Fruit fly (Drosophila melanogaster): ENCODE results near the gene CG11327.
A peak's percentile ranks its signal among the peaks of the same experiment; 100 is the strongest.

CG11327 gene

DNA sequence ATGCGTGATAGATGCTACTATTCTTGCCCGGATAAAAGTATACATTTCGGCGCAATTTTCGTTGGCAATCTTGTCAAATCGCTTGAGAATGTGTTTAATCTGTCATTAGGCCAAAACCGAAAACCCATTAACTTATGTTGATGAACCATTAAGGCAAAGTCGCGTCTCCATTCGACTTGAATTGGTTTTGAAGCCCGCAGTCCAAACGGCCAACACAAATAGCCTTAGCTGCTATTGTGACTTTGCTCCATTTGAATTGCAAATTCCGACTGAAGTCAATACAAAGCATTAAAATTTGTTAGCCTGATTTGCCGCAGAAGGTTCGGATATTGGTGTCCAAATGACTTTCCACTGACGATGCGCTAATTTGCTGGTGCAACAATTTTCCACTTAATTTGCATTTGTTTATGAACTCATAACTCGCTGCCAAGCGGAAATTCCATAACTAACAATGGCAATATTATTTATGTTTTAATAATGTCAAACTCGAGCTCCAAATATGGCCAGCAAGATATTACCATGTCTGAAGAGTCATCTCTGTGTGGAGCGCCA is 19.9 kb upstream of the CG11327 start:
- TF ChIP-seq fd85E (GFP tag; optimal IDR thresholded peaks at IDR 0.05) = no peak
- no peak for TF ChIP-seq CG6792 (GFP tag; optimal IDR thresholded peaks at IDR 0.05)
- no peak for TF ChIP-seq topi (GFP tag; optimal IDR thresholded peaks at IDR 0.05)
- TF ChIP-seq CG10631 (GFP tag; optimal IDR thresholded peaks at IDR 0.05) = no peak
- TF ChIP-seq Hr4 (GFP tag; optimal IDR thresholded peaks at IDR 0.05) = no peak
- TF ChIP-seq Sox102F (GFP tag; optimal IDR thresholded peaks at IDR 0.05) = no peak
- TF ChIP-seq CG11294 (GFP tag; IDR thresholded peaks at IDR 0.05) = no peak
- TF ChIP-seq achi (GFP tag; optimal IDR thresholded peaks at IDR 0.05) = no peak
- TF ChIP-seq spab (GFP tag; optimal IDR thresholded peaks at IDR 0.05) = no peak
- TF ChIP-seq Met (GFP tag; optimal IDR thresholded peaks at IDR 0.05) = no peak
- TF ChIP-seq esn (GFP tag; optimal IDR thresholded peaks at IDR 0.05) = no peak
- TF ChIP-seq salr (GFP tag; optimal IDR thresholded peaks at IDR 0.05) = no peak

DNA sequence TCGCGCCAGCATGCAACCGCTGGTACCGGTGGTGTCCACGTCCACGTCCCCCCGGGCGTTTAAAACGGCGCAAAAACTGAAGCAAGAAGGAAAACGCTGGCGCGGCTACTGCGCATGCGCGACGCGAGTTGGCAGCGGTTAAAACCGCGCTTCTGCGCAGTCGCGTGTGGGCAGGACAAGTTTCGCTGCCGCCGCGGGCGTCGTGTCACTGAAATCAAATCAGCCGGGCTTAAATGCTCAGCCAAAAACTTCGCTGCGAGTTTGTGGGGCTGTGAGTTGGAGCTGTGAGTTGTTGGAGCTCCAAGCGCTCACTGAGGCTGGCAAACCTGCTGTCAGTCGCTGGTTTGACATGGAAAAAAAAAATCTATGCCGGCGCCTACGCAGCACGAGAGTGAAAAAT is 18.6 kb upstream of the CG11327 start:
- TF ChIP-seq OdsH (GFP tag; optimal IDR thresholded peaks at IDR 0.05) (no peak), Sox14 (GFP tag; optimal IDR thresholded peaks at IDR 0.05) (no peak), svp (GFP tag) (no peak), topi (GFP tag; optimal IDR thresholded peaks at IDR 0.05) (no peak), ss (GFP tag; optimal IDR thresholded peaks at IDR 0.05) (no peak), spab (GFP tag; optimal IDR thresholded peaks at IDR 0.05) (no peak), Sox102F (GFP tag; optimal IDR thresholded peaks at IDR 0.05) (no peak), esn (GFP tag; optimal IDR thresholded peaks at IDR 0.05) (no peak), acj6 (GFP tag; optimal IDR thresholded peaks at IDR 0.05) (no peak), CG32006 (GFP tag; optimal IDR thresholded peaks at IDR 0.05) (no peak)

DNA sequence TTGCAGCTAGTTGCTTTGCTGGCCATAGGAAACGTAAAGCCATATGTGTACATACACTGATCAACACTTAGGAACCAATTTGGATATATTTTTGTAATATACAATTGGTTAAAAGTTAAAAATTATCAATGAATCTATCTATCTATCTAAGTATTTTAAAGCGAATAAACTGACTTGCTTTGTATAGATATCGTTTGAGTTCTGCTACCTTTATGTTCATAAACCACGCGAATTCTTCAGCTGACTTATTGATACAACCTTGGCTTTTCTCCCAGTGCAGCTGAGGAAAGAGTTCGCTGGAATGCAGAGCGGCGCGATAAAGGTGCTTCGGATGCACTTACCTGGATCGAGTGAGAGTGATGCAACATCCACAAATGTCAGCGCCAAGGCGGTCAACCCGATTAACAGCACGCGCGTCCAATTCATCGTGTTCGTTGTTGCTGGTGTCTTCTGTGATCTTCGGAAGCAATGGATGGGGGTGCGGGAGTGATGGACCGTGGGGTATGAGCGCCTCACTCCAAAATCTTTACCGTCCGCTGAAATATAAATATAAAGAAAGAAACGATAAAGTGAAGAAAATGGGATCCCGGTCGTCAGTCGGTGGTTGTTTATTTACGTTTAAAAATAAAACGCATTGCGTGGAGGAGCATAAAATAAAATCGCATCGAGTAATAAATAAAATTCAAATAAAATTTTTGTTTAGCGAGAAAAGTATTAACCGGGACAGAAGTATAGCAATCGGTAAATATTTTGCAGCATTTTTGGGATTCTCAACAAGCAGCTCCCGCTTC is 15.1 kb upstream of the CG11327 start:
- no peak for TF ChIP-seq fd85E (GFP tag; optimal IDR thresholded peaks at IDR 0.05)
- peak; percentile 35 for TF ChIP-seq CG6792 (GFP tag; optimal IDR thresholded peaks at IDR 0.05)
- no peak for TF ChIP-seq eg (GFP tag; IDR thresholded peaks at IDR 0.05)
- TF ChIP-seq fkh (GFP tag; optimal IDR thresholded peaks at IDR 0.05) = no peak
- peak; percentile 6 for TF ChIP-seq CG8632 (GFP tag; optimal IDR thresholded peaks at IDR 0.05)
- peak; percentile 45 for TF ChIP-seq Eip75B (GFP tag; optimal IDR thresholded peaks at IDR 0.05)
- no peak for TF ChIP-seq Eip93F (GFP tag; optimal IDR thresholded peaks at IDR 0.05)
- TF ChIP-seq CG10669 (GFP tag; optimal IDR thresholded peaks at IDR 0.05) = peak; percentile 57
- no peak for TF ChIP-seq fd59A (GFP tag; optimal IDR thresholded peaks at IDR 0.05)
- no peak for TF ChIP-seq lz (GFP tag; optimal IDR thresholded peaks at IDR 0.05)
- TF ChIP-seq CG11762 (GFP tag; optimal IDR thresholded peaks at IDR 0.05; ENCODE audit: insufficient read depth) = no peak
- peak; percentile 40 for TF ChIP-seq Met (GFP tag; optimal IDR thresholded peaks at IDR 0.05)
- peak; percentile 48 for TF ChIP-seq CG3919 (GFP tag; optimal IDR thresholded peaks at IDR 0.05)
- peak; percentile 24 for TF ChIP-seq achi (GFP tag; optimal IDR thresholded peaks at IDR 0.05)
- TF ChIP-seq CG6808 (GFP tag; optimal IDR thresholded peaks at IDR 0.05) = peak; percentile 21
- peak; percentile 32 for TF ChIP-seq vri (GFP tag; optimal IDR thresholded peaks at IDR 0.05)
- peak; percentile 1 for TF ChIP-seq CG10631 (GFP tag; optimal IDR thresholded peaks at IDR 0.05)
- TF ChIP-seq CG32006 (GFP tag; optimal IDR thresholded peaks at IDR 0.05) = peak; percentile 8
- TF ChIP-seq esn (GFP tag; optimal IDR thresholded peaks at IDR 0.05) = peak; percentile 38
- peak; percentile 72 for TF ChIP-seq Blimp-1 (GFP tag; optimal IDR thresholded peaks at IDR 0.05)
- peak; percentile 21 for TF ChIP-seq Sox15 (GFP tag; optimal IDR thresholded peaks at IDR 0.05)
- TF ChIP-seq dac (GFP tag; optimal IDR thresholded peaks at IDR 0.05) = no peak
- peak; percentile 13 to 18 for TF ChIP-seq ss (GFP tag; optimal IDR thresholded peaks at IDR 0.05)
- TF ChIP-seq CG15336 (GFP tag; IDR thresholded peaks at IDR 0.05) = no peak
- peak; percentile 24 for TF ChIP-seq topi (GFP tag; optimal IDR thresholded peaks at IDR 0.05)
- no peak for TF ChIP-seq Lpt (GFP tag; optimal IDR thresholded peaks at IDR 0.05)
- TF ChIP-seq CG9139 (GFP tag; optimal IDR thresholded peaks at IDR 0.05) = no peak
- no peak for TF ChIP-seq CG6276 (GFP tag; optimal IDR thresholded peaks at IDR 0.05)
- TF ChIP-seq CG11902 (GFP tag; optimal IDR thresholded peaks at IDR 0.05) = peak; percentile 22
- TF ChIP-seq CG11294 (GFP tag; IDR thresholded peaks at IDR 0.05) = no peak
- peak; percentile 26 for TF ChIP-seq Hr39 (GFP tag; optimal IDR thresholded peaks at IDR 0.05)
- TF ChIP-seq acj6 (GFP tag; optimal IDR thresholded peaks at IDR 0.05) = peak; percentile 38
- peak; percentile 5 for TF ChIP-seq CG34406 (GFP tag; optimal IDR thresholded peaks at IDR 0.05)
- no peak for TF ChIP-seq CG8319 (GFP tag; optimal IDR thresholded peaks at IDR 0.05)
- peak; percentile 13 for TF ChIP-seq net (GFP tag; optimal IDR thresholded peaks at IDR 0.05)
- TF ChIP-seq Hr38 (GFP tag; optimal IDR thresholded peaks at IDR 0.05) = no peak
- TF ChIP-seq CG3032 (tag; optimal IDR thresholded peaks at IDR 0.05) = peak; percentile 15
